Worm (Caenorhabditis elegans) whole organism, L4/young adult: ENCODE results near the gene asb-2.

ENCODE experiments used
- W03F9.2 ChIP-seq: fragments of 150-350 bp; optimal IDR thresholded peaks from 2 replicates; lab custom pipeline; 2014; ENCODE audit warnings: missing biosample characterization, missing genetic modification characterization
- him-1 ChIP-seq: sonication (generic microtip); optimal IDR thresholded peaks from 2 replicates; lab custom pipeline; 2016; ENCODE audit warnings: missing genotype, missing genetic modification reagents, missing genetic modification characterization, missing compliant biosample characterization

ce11 chrX:4479960-4480359 is 10.4 kb downstream of the asb-2 start:
- TF ChIP-seq W03F9.2 (tag; lab: Kevin White, UChicago) (no peak), him-1 (tag; lab: Kevin White, UChicago) (no peak)
